ENCODE assay signal across 5 fruit fly cellular contexts in the genomic region with DNA sequence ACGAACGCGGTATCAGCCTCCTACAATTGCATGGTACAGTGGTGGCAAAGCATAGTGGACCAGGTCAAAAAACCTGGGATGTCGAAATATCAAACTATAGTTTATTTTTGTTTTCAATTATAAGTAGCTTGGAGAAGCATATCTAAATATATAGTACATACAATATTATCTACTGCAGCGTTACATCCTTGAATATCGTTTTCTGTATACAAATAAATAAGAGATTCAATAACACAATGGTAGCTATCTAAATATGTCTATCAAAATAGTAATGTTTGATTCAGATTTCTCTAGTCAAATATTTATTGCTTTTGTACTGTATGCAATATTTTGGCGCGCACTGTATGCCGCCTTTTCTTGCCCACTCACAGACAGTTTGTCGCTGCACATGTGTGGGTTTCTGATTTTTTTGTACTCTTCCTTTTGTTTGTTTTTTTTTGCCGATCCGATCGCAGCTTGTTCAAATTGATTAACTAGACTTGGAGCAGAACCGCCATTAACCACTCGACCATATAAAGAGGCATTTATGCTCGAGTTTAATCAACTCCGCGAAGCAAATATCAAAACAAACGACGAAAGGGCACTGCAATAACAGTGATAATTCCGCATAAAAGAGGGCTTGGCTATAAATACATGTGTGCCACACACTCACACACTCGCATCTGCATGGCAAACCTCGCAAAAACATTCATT.
A peak's percentile ranks its signal among the peaks of the same experiment; 100 is the strongest.
TF ChIP-seq lines count a peak whose summit lies in the region.

No protein-coding gene starts in this region.

TF ChIP-seq in whole organism, adult, 20 proteins besides CTCF, POLR2A, EP300 and RAD21 (continued from another document):
- peak; percentile 81 for TF ChIP-seq CG14711 (tag; optimal IDR thresholded peaks at IDR 0.05; lab: Kevin White, UChicago)
- TF ChIP-seq tj (GFP tag; optimal IDR thresholded peaks at IDR 0.05; lab: Kevin White, UChicago), result peak; percentile 73
- TF ChIP-seq kay (GFP tag; lab: Kevin White, UChicago; ENCODE audit: borderline replicate concordance), result peak; percentile 87
- peak; percentile 52 for TF ChIP-seq Crg-1 (GFP tag; optimal IDR thresholded peaks at IDR 0.05; lab: Kevin White, UChicago)

TF ChIP-seq in whole organism, embryonic, 481 proteins besides CTCF, POLR2A, EP300 and RAD21 (continued from another document and continues in another):
- TF ChIP-seq en (GFP tag; optimal IDR thresholded peaks at IDR 0.05; lab: Kevin White, UChicago) (peak; percentile 80), sob (GFP tag; IDR thresholded peaks at IDR 0.05; lab: Robert Waterston, UW) (peak; percentile 91), wek (GFP tag; optimal IDR thresholded peaks at IDR 0.05; lab: Kevin White, UChicago) (peak; percentile 87), Dad (GFP tag; optimal IDR thresholded peaks at IDR 0.05; lab: Kevin White, UChicago) (peak; percentile 82), Hr39 (optimal IDR thresholded peaks at IDR 0.05; lab: Kevin White, UChicago) (no peak), Hr51 (GFP tag; optimal IDR thresholded peaks at IDR 0.05; lab: Kevin White, UChicago) (peak; percentile 85 to 98), CG11723 (GFP tag; optimal IDR thresholded peaks at IDR 0.05; lab: Kevin White, UChicago) (peak; percentile 92), NC2α (GFP tag; optimal IDR thresholded peaks at IDR 0.05; lab: Kevin White, UChicago) (peak; percentile 79), Doc2 (GFP tag; IDR thresholded peaks at IDR 0.05; lab: Robert Waterston, UW) (peak; percentile 56; the same call in 1 of the 2 replicates), CG7357 (GFP tag; IDR thresholded peaks at IDR 0.05; lab: Robert Waterston, UW) (peak; percentile 85), Atf3 (GFP tag; optimal IDR thresholded peaks at IDR 0.05; lab: Kevin White, UChicago) (peak; percentile 85), CG18011 (GFP tag; optimal IDR thresholded peaks at IDR 0.05; lab: Kevin White, UChicago) (peak; percentile 83), ttk (GFP tag; IDR thresholded peaks at IDR 0.05; lab: Robert Waterston, UW) (peak; percentile 86), CG10462 (GFP tag; optimal IDR thresholded peaks at IDR 0.05; lab: Kevin White, UChicago) (peak; percentile 94), CG31224 (GFP tag; IDR thresholded peaks at IDR 0.05; lab: Robert Waterston, UW) (peak; percentile 83), CG3065 (GFP tag; optimal IDR thresholded peaks at IDR 0.05; lab: Kevin White, UChicago) (peak; percentile 89), ERR (GFP tag; optimal IDR thresholded peaks at IDR 0.05; lab: Kevin White, UChicago) (peak; percentile 67), dimm (GFP tag; IDR thresholded peaks at IDR 0.05; lab: Robert Waterston, UW) (0 out of 2 replicates have a peak, but pooled peaks have one; percentile 72), tin (GFP tag; optimal IDR thresholded peaks at IDR 0.05; lab: Kevin White, UChicago) (peak; percentile 94), CG18262 (tag; optimal IDR thresholded peaks at IDR 0.05; lab: Kevin White, UChicago) (peak; percentile 98), CG2202 (tag; optimal IDR thresholded peaks at IDR 0.05; lab: Kevin White, UChicago) (peak; percentile 95), CG6683 (GFP tag; optimal IDR thresholded peaks at IDR 0.05; lab: Kevin White, UChicago) (peak; percentile 93), H2.0 (GFP tag; IDR thresholded peaks at IDR 0.05; lab: Robert Waterston, UW) (peak; percentile 86), pros (GFP tag; optimal IDR thresholded peaks at IDR 0.05; lab: Kevin White, UChicago) (peak; percentile 64), pan (optimal IDR thresholded peaks at IDR 0.05; lab: Kevin White, UChicago) (no peak), pan (GFP tag; optimal IDR thresholded peaks at IDR 0.05 in 1 of 2, IDR thresholded peaks at IDR 0.05 in 1 of 2) (peak in 1 of 2 experiments; percentile 96), CG1832 (GFP tag; optimal IDR thresholded peaks at IDR 0.05; lab: Kevin White, UChicago) (no peak), Dfd (GFP tag; optimal IDR thresholded peaks at IDR 0.05; lab: Kevin White, UChicago) (no peak), Hmx (GFP tag; optimal IDR thresholded peaks at IDR 0.05; lab: Kevin White, UChicago) (peak; percentile 83)

TF ChIP-seq in whole organism, prepupa, 60 proteins besides CTCF, POLR2A, EP300 and RAD21 (continued from another document and continues in another):
- TF ChIP-seq Lpt (GFP tag; optimal IDR thresholded peaks at IDR 0.05; lab: Kevin White, UChicago) (peak; percentile 98), ss (GFP tag; optimal IDR thresholded peaks at IDR 0.05; lab: Kevin White, UChicago) (peak; percentile 95 to 97), Eip78C (GFP tag; lab: Kevin White, UChicago) (peak; percentile 100), Hr38 (GFP tag; optimal IDR thresholded peaks at IDR 0.05; lab: Kevin White, UChicago) (peak; percentile 48), CG11902 (GFP tag; optimal IDR thresholded peaks at IDR 0.05; lab: Kevin White, UChicago) (peak; percentile 91), esn (GFP tag; optimal IDR thresholded peaks at IDR 0.05; lab: Kevin White, UChicago) (peak; percentile 98), CG6808 (GFP tag; optimal IDR thresholded peaks at IDR 0.05; lab: Kevin White, UChicago) (peak; percentile 98), Blimp-1 (GFP tag; optimal IDR thresholded peaks at IDR 0.05; lab: Kevin White, UChicago) (peak; percentile 88), acj6 (GFP tag; optimal IDR thresholded peaks at IDR 0.05; lab: Kevin White, UChicago) (peak; percentile 97), svp (GFP tag; lab: Kevin White, UChicago) (peak; percentile 99), vri (GFP tag; optimal IDR thresholded peaks at IDR 0.05; lab: Kevin White, UChicago) (peak; percentile 88), CG8632 (GFP tag; optimal IDR thresholded peaks at IDR 0.05; lab: Kevin White, UChicago) (peak; percentile 98), cyc (GFP tag; optimal IDR thresholded peaks at IDR 0.05; lab: Kevin White, UChicago) (peak; percentile 94), CG11762 (GFP tag; optimal IDR thresholded peaks at IDR 0.05; lab: Kevin White, UChicago; ENCODE audit: insufficient read depth) (peak; percentile 99), OdsH (GFP tag; optimal IDR thresholded peaks at IDR 0.05; lab: Kevin White, UChicago) (peak; percentile 98), CG6276 (GFP tag; optimal IDR thresholded peaks at IDR 0.05; lab: Kevin White, UChicago) (peak; percentile 99), CG1621 (tag; optimal IDR thresholded peaks at IDR 0.05; lab: Kevin White, UChicago) (peak; percentile 93), CG8319 (GFP tag; optimal IDR thresholded peaks at IDR 0.05; lab: Kevin White, UChicago) (peak; percentile 96), Hr39 (GFP tag; optimal IDR thresholded peaks at IDR 0.05; lab: Kevin White, UChicago) (peak; percentile 94), CG11294 (GFP tag; IDR thresholded peaks at IDR 0.05; lab: Robert Waterston, UW) (peak; percentile 93), net (GFP tag; optimal IDR thresholded peaks at IDR 0.05; lab: Kevin White, UChicago) (peak; percentile 97), CG7368 (GFP tag; optimal IDR thresholded peaks at IDR 0.05; lab: Kevin White, UChicago) (peak; percentile 95), Sox14 (GFP tag; optimal IDR thresholded peaks at IDR 0.05; lab: Kevin White, UChicago) (peak; percentile 97), CG6854 (GFP tag; optimal IDR thresholded peaks at IDR 0.05; lab: Kevin White, UChicago) (peak; percentile 91), CG10631 (GFP tag; optimal IDR thresholded peaks at IDR 0.05; lab: Kevin White, UChicago) (peak; percentile 97), CG3919 (GFP tag; optimal IDR thresholded peaks at IDR 0.05; lab: Kevin White, UChicago) (peak; percentile 98), Ets21C (GFP tag; optimal IDR thresholded peaks at IDR 0.05; lab: Kevin White, UChicago) (peak; percentile 91), Hr4 (GFP tag; optimal IDR thresholded peaks at IDR 0.05; lab: Kevin White, UChicago) (peak; percentile 98), CG9139 (GFP tag; optimal IDR thresholded peaks at IDR 0.05; lab: Kevin White, UChicago) (peak; percentile 94), CG3032 (tag; optimal IDR thresholded peaks at IDR 0.05; lab: Kevin White, UChicago) (peak; percentile 98), eg (GFP tag; IDR thresholded peaks at IDR 0.05; lab: Robert Waterston, UW) (peak; percentile 96)

TF ChIP-seq in whole organism, pupa, 21 proteins besides CTCF, POLR2A, EP300 and RAD21 (continued from another document):
- peak; percentile 97 for TF ChIP-seq CG17806 (tag; optimal IDR thresholded peaks at IDR 0.05; lab: Kevin White, UChicago)
- TF ChIP-seq Snoo (tag; optimal IDR thresholded peaks at IDR 0.05; lab: Kevin White, UChicago), result peak; percentile 97
- peak; percentile 98 for TF ChIP-seq CG8159 (tag; optimal IDR thresholded peaks at IDR 0.05; lab: Kevin White, UChicago)

TF ChIP-seq in whole organism, wandering third instar larva, 38 proteins besides CTCF, POLR2A, EP300 and RAD21 (continued from another document):
- TF ChIP-seq dl (GFP tag; optimal IDR thresholded peaks at IDR 0.05; lab: Kevin White, UChicago; ENCODE audit: insufficient read depth in 1 of 2, partially characterized antibody in 2 of 2), result no peak
- peak; percentile 83 for TF ChIP-seq Rel (GFP tag; optimal IDR thresholded peaks at IDR 0.05; lab: Kevin White, UChicago)
- TF ChIP-seq Rel (tag; optimal IDR thresholded peaks at IDR 0.05; lab: Kevin White, UChicago), result peak; percentile 54
- no peak for TF ChIP-seq usp (GFP tag; optimal IDR thresholded peaks at IDR 0.05; lab: Kevin White, UChicago)
- TF ChIP-seq tai (GFP tag; optimal IDR thresholded peaks at IDR 0.05; lab: Kevin White, UChicago), result no peak
- TF ChIP-seq dmrt93B (GFP tag; optimal IDR thresholded peaks at IDR 0.05; lab: Kevin White, UChicago), result peak; percentile 90
- TF ChIP-seq CG9705 (GFP tag; optimal IDR thresholded peaks at IDR 0.05; lab: Kevin White, UChicago), result peak; percentile 86
- TF ChIP-seq OdsH (GFP tag; optimal IDR thresholded peaks at IDR 0.05; lab: Kevin White, UChicago), result peak; percentile 92
- peak; percentile 94 for TF ChIP-seq rgr (GFP tag; optimal IDR thresholded peaks at IDR 0.05; lab: Kevin White, UChicago)
- TF ChIP-seq GATAd (GFP tag; optimal IDR thresholded peaks at IDR 0.05; lab: Kevin White, UChicago), result peak; percentile 30
- peak; percentile 92 for TF ChIP-seq sv (GFP tag; optimal IDR thresholded peaks at IDR 0.05; lab: Kevin White, UChicago)
TF ChIP-seq in whole organism, wandering third instar larva: peak in this region for 22.
